Worm (Caenorhabditis elegans) whole organism, midembryonic: Measurements from ENCODE around the gene vha-12.

Experiments
- T22C8.4 ChIP-seq: fragments of 200-800 bp; sonication (Bioruptor generic); IDR thresholded peaks from 2 replicates; pipeline ENCODE4 v1.3.6; 2022; ENCODE audit warnings: missing genetic modification characterization, missing compliant biosample characterization
- cog-1 ChIP-seq: sonication (generic microtip); optimal IDR thresholded peaks from 2 replicates; lab custom pipeline; 2016; ENCODE audit warnings: missing genetic modification characterization, missing compliant biosample characterization
- flt-1 ChIP-seq: fragments of 200-800 bp; sonication (Bioruptor generic); IDR thresholded peaks from 2 replicates; pipeline ENCODE4 v1.3.6; 2022; ENCODE audit warnings: missing genetic modification characterization, missing compliant biosample characterization
- klf-2 ChIP-seq: fragments of 200-800 bp; sonication (Bioruptor generic); conservative IDR thresholded peaks from 2 replicates; pipeline ENCODE4 v1.3.6; 2022; ENCODE audit warnings: missing genetic modification reagents, missing genetic modification characterization, missing compliant biosample characterization
- med-1 ChIP-seq: sonication (generic microtip); optimal IDR thresholded peaks from 2 replicates; lab custom pipeline; 2017; ENCODE audit warnings: missing genetic modification characterization, mild to moderate bottlenecking, missing compliant biosample characterization, antibody characterized with exemption, missing genetic modification reagents; ENCODE audit not compliant: insufficient read depth
- ref-1 ChIP-seq: fragments of 200-800 bp; sonication (Bioruptor generic); conservative IDR thresholded peaks from 2 replicates; pipeline ENCODE4 v1.3.6; 2022; ENCODE audit warnings: missing genetic modification reagents, missing genetic modification characterization, missing compliant biosample characterization
- tab-1 ChIP-seq: fragments of 200-800 bp; sonication (Bioruptor generic); IDR thresholded peaks from 2 replicates; pipeline ENCODE4 v1.3.6; 2022; ENCODE audit warnings: missing genetic modification characterization, missing compliant biosample characterization
- ztf-23 ChIP-seq: fragments of 200-800 bp; sonication (Bioruptor generic); IDR thresholded peaks from 2 replicates; pipeline ENCODE4 v1.3.6; 2022; ENCODE audit warnings: missing genetic modification reagents, missing genetic modification characterization, missing compliant biosample characterization
- ztf-29 ChIP-seq: fragments of 200-800 bp; sonication (Bioruptor generic); IDR thresholded peaks from 2 replicates; pipeline ENCODE4 v1.3.6; 2022; ENCODE audit warnings: missing genetic modification reagents, missing genetic modification characterization, missing compliant biosample characterization

vha-12 gene

DNA sequence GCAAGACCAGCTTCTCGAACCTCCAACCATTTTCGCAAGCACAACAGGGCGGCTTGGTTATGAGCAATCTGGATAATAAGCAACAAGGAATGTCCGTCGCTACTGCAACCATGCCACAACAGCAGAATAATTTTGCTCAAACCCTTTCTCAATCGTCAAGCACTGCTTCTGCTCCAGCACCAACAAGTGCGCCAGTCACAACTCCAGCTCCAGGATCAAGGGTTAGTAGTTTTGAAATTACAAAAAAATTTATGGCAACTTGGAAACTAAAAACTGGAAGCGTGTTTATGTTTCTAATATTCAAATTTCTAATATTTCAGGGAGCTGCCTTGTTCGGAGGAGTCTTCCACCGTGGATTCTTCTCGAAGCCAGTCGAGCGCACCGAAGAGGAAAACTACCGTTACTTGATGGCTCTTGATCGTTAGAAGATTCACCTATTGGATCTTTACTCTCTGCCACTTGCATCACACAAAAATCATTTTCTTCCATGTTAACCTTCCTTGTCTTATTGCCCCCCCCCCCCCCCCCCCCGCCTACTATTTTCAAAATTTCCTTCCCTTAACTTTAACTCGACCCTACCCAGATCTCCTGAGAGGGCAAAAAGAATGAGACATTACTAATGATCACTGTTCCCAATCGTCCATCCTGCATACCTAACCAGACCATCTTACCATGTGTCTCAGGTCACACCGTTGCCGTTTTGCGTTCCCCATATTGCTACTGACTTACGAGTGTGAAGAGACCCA is 43.9 kb upstream of the vha-12 start:
- TF ChIP-seq ztf-29 (GFP tag; lab: Robert Waterston, UW) (no peak), cog-1 (tag; lab: Kevin White, UChicago) (no peak), flt-1 (no peak), tab-1 (no peak), klf-2 (GFP tag; lab: Robert Waterston, UW) (no peak), ztf-23 (GFP tag; lab: Robert Waterston, UW) (no peak), T22C8.4 (GFP tag; lab: Robert Waterston, UW) (no peak), ref-1 (GFP tag; lab: Robert Waterston, UW) (no peak), med-1 (GFP tag; lab: Kevin White, UChicago) (no peak)

DNA sequence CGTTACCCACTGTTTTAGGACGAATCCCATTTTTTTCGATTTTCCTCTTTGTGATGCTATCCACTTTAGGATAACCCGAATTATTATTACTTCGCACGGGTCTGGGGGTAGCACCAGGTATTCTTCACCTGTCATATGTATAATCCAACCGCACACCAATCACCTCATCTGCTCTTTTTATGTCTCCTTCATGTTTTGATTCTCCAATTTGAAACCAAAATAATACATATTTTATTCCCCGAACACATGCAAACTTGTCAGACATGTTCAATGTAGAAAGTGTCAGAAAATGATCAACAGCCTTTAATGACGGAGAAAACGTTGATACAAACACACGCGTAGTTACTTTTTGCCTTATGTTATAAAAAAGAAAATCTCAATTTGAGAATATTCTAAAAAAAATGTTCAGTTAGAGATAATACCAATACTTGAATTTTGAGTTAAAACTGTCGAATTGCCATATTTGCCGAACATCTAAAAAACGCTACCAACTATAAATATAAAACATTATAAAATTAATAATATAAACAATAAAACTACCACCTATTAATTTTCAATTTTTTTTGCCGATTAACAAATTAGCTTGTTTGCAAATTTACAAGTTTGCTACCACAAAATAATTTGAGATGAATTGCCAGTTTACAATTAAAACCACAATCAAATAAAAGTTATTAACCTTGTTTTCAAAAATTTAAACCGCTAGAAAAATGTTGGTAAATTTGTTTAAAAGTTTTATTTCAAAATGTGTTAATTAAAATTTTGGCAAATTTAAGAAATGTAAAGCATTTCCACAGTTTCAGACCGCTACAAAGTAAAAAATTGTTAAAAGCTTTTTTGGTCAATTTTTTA is 43.1 kb upstream of the vha-12 start:
- no peak for TF ChIP-seq flt-1

DNA sequence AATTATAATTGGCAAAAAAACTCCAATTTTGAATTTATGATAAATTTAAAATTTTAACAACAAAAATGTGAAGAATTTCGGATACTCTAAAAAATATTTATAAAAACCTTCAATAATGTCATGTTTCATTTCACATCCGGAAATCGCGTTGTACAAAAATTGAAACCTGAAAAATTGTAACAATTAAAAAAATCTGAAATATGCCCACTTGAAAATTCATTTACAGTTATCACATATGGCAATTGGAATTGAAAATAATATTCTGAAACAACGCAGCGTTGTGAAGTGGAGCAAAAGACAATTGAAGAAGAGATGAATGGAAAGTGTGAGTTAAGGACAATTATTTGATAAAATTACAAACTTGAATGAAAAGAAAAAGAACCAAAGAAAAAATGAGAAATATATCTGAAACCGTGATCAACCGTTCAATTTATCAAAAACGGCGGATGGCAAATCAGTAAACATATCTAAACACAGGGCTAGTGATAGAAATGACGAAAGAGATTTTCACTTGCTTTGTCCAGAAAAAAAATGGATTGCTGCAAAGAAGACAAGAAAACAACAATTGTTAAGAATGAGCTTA is 42.4 kb upstream of the vha-12 start:
- TF ChIP-seq ztf-29 (GFP tag; lab: Robert Waterston, UW) (no peak), ztf-23 (GFP tag; lab: Robert Waterston, UW) (no peak), ref-1 (GFP tag; lab: Robert Waterston, UW) (no peak), tab-1 (no peak), flt-1 (no peak), T22C8.4 (GFP tag; lab: Robert Waterston, UW) (no peak), klf-2 (GFP tag; lab: Robert Waterston, UW) (no peak), med-1 (GFP tag; lab: Kevin White, UChicago) (no peak), cog-1 (tag; lab: Kevin White, UChicago) (no peak)

DNA sequence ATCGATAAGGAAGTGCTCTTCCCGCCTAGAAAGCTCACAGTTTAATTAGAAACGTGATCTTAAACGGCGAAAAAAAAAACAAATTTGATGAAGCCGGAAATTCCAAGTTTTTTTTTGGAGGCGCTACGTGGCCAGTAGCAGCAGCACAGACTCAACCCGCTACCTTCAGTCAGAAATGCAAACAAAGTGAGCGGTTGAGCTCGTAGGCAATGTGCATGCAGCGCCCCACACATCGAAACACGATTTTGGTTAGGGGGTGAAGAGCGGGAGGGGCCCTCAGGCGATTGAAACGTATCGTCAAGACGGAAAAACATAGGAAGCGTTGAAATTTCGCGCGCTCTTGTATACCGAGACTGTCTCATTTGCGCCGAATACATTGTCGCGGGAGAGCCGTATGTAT is 39.7 kb upstream of the vha-12 start:
- TF ChIP-seq T22C8.4 (GFP tag; lab: Robert Waterston, UW): 0 out of 2 replicates have a peak, but pooled peaks have one; percentile 10
- 0 out of 2 replicates have a peak, but pooled peaks have one; percentile 29 for TF ChIP-seq flt-1
- TF ChIP-seq cog-1 (tag; lab: Kevin White, UChicago): no peak

DNA sequence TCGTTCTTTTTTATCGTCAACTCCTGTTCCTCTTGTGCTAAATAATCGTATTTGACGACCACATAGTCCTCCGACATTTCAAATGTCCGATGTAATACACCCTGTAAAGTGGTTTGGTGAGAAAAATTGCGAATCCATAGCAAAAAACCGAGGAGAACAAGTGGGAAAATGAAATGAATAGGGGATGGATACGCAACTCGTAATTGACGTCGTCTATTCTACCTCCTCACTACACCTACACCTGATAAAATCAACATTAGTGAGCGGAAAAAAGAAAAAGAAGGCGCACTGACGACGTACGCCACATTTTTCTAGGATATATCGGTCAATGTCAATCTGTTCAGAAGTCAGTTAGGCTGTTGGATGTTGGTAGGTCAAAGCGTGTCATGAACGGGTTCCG is 37.6 kb upstream of the vha-12 start, which contains the start of gene nck-1:
nck-1 (minus strand) TSS at position 101 of the 400 bp plus-strand sequence.
- TF ChIP-seq cog-1 (tag; lab: Kevin White, UChicago) (no peak), T22C8.4 (GFP tag; lab: Robert Waterston, UW) (no peak), tab-1 (no peak), flt-1 (no peak), ref-1 (GFP tag; lab: Robert Waterston, UW) (no peak), klf-2 (GFP tag; lab: Robert Waterston, UW) (no peak)

DNA sequence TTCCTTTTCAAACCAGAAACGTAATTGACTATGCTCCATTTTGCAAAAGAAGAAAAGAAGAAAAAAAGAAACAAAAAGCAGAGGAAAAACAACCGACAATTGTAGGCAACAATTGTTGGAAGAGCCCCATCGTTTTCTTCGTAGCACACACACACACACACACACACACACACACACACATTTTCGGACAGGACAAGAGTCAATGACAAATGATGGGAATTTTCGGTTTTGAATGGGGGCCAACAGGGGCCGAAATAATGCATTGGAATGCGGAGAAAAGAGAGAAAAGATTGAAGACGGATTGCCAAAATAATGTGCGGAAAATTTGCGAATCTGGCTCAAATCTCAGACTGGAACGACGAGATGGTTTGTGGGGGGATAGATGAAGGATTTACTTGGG is 36.1 kb upstream of the vha-12 start:
- TF ChIP-seq ztf-23 (GFP tag; lab: Robert Waterston, UW): no peak
- no peak for TF ChIP-seq cog-1 (tag; lab: Kevin White, UChicago)
- TF ChIP-seq med-1 (GFP tag; lab: Kevin White, UChicago): no peak
- no peak for TF ChIP-seq klf-2 (GFP tag; lab: Robert Waterston, UW)
- TF ChIP-seq ztf-29 (GFP tag; lab: Robert Waterston, UW): no peak
- TF ChIP-seq ref-1 (GFP tag; lab: Robert Waterston, UW): no peak
- no peak for TF ChIP-seq T22C8.4 (GFP tag; lab: Robert Waterston, UW)
- TF ChIP-seq flt-1: no peak
- no peak for TF ChIP-seq tab-1

DNA sequence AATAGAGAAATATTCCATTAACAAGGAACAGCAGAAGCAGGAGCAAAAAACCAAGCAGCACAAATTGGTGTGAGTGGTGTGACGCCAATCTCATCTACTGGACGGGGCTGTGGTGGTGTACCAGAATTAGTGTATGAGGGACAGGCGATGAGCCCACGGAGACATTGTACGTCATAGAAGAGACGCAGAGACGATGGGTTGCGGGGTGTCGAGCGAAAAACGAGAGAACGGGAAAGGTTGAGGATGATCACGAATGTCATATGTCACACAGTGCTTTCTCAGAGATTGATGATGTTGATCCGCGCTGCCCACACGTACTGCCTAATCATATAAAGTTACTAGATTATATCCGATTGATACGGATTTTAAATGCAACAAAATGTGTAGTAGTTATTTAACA is 33.0 kb upstream of the vha-12 start:
- no peak for TF ChIP-seq tab-1

DNA sequence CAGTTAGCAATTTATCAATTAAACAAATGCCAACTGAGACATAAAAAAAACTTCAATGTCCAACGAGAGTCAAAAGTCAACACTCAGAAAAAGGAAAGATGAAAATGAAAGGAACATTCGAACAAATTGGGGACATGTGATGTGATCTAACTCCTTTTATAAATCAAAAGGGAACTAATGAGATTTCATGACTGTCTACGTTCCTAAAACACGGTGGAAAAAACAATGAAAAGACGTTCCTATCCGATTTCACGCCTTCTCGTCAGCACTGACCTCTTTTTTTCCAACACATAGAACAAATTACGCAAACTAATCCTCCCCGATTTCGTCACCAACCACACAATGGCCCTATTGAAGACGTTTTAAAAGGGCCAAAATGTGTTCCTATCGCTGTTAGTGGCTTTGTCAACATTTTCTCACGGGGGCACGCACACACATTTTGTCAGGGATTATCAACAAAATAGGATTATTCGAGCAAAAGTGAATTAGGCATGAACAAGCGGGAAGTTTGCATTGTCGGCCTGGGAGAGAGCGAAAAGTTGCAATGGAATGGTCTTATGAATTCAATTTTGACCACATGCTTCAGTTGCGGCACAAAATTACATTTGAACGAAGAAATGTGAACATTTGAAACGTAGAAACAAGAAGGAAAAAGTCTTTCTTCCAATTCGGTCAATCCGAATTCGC is 31.6 kb upstream of the vha-12 start:
- TF ChIP-seq med-1 (GFP tag; lab: Kevin White, UChicago) (no peak), flt-1 (no peak), ztf-29 (GFP tag; lab: Robert Waterston, UW) (no peak), cog-1 (tag; lab: Kevin White, UChicago) (no peak), tab-1 (no peak), ztf-23 (GFP tag; lab: Robert Waterston, UW) (no peak), T22C8.4 (GFP tag; lab: Robert Waterston, UW) (no peak), klf-2 (GFP tag; lab: Robert Waterston, UW) (no peak), ref-1 (GFP tag; lab: Robert Waterston, UW) (no peak)

DNA sequence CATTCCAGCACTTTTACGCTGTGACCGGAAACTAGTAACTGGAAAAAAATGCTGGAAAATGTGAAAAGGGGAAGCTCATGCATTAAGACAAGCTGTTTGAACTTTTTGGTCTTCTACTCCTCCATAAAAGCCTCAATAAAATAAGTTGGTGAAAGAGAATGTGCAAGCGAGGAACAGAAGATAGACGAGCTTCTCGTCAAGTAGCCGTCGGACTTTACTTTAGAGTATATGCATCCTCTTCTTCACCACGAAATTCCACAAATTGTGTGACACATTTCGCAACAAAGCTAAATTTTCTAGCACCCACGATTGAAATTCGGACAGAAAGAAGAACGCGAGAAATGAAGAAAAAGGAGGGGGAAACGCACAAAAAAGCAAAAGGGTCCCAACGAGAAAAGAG is 31.0 kb upstream of the vha-12 start:
- TF ChIP-seq tab-1 (no peak), ztf-29 (GFP tag; lab: Robert Waterston, UW) (no peak), flt-1 (no peak)
